Worm (Caenorhabditis elegans) whole organism, mixed stage, embryonic: ENCODE measurements around the gene pas-7.

Experiments used
- M03D4.4 ChIP-seq: sonication (generic microtip); optimal IDR thresholded peaks from 2 replicates; lab custom pipeline; 2017; ENCODE audit warnings: mild to moderate bottlenecking, missing genetic modification characterization, missing compliant biosample characterization
- bed-3 ChIP-seq: fragments of 200-800 bp; sonication (Bioruptor generic); optimal IDR thresholded peaks from 3 replicates; lab custom pipeline; 2018; ENCODE audit warnings: mild to moderate bottlenecking, missing genetic modification characterization, moderate library complexity, missing compliant biosample characterization
- blmp-1 ChIP-seq: fragments of 150-350 bp; optimal IDR thresholded peaks from 2 replicates; lab custom pipeline; 2014; ENCODE audit warnings: missing biosample characterization, missing genetic modification characterization
- ceh-39 ChIP-seq: fragments of 150-350 bp; optimal IDR thresholded peaks from 2 replicates; lab custom pipeline; 2014; ENCODE audit warnings: missing biosample characterization, missing genetic modification characterization
- ceh-43 ChIP-seq: fragments of 200-800 bp; sonication (Bioruptor generic); optimal IDR thresholded peaks from 2 replicates; lab custom pipeline; 2018; ENCODE audit warnings: mild to moderate bottlenecking, missing genetic modification characterization, moderate library complexity, missing compliant biosample characterization
- ceh-83 ChIP-seq: fragments of 200-800 bp; sonication (Bioruptor generic); optimal IDR thresholded peaks from 2 replicates; lab custom pipeline; 2018; ENCODE audit warnings: mild to moderate bottlenecking, missing genetic modification characterization, missing compliant biosample characterization
- ces-1 ChIP-seq: fragments of 150-350 bp; optimal IDR thresholded peaks from 2 replicates; lab custom pipeline; 2014; ENCODE audit warnings: missing biosample characterization, missing genetic modification reagents, missing genetic modification characterization
- cnd-1 ChIP-seq: fragments of 200-800 bp; sonication (Bioruptor generic); optimal IDR thresholded peaks from 2 replicates; lab custom pipeline; 2018; ENCODE audit warnings: mild to moderate bottlenecking, missing genetic modification characterization, missing compliant biosample characterization
- drap-1 ChIP-seq: fragments of 200-800 bp; sonication (Bioruptor generic); optimal IDR thresholded peaks from 3 replicates; lab custom pipeline; 2018; ENCODE audit warnings: mild to moderate bottlenecking, missing genetic modification characterization, missing compliant biosample characterization
- elt-1 ChIP-seq: sonication (generic microtip); optimal IDR thresholded peaks from 2 replicates; lab custom pipeline; 2017; ENCODE audit warnings: missing genetic modification characterization, mild to moderate bottlenecking, missing compliant biosample characterization, antibody characterized with exemption, moderate library complexity, borderline replicate concordance; ENCODE audit not compliant: insufficient read depth
- elt-3 ChIP-seq: fragments of 150-350 bp; optimal IDR thresholded peaks from 2 replicates; lab custom pipeline; 2014; ENCODE audit warnings: missing biosample characterization, missing genetic modification characterization
- flh-1 ChIP-seq: fragments of 200-800 bp; sonication (Bioruptor generic); optimal IDR thresholded peaks from 2 replicates; lab custom pipeline; 2018; ENCODE audit warnings: mild to moderate bottlenecking, missing genetic modification characterization, moderate library complexity, missing compliant biosample characterization
- ham-2 ChIP-seq: fragments of 200-800 bp; sonication (Bioruptor generic); optimal IDR thresholded peaks from 2 replicates; lab custom pipeline; 2018; ENCODE audit warnings: mild to moderate bottlenecking, missing genetic modification characterization, missing compliant biosample characterization
- hlh-1 ChIP-seq: fragments of 150-350 bp; optimal IDR thresholded peaks from 2 replicates; lab custom pipeline; 2014; ENCODE audit warnings: missing biosample characterization, missing genetic modification reagents, missing genetic modification characterization
- lin-13 ChIP-seq: fragments of 150-350 bp; optimal IDR thresholded peaks from 2 replicates; lab custom pipeline; 2014; ENCODE audit warnings: missing biosample characterization, missing genetic modification characterization
- lin-32 ChIP-seq: fragments of 200-800 bp; sonication (Bioruptor generic); optimal IDR thresholded peaks from 2 replicates; lab custom pipeline; 2018; ENCODE audit warnings: mild to moderate bottlenecking, missing genetic modification characterization, missing compliant biosample characterization
- mab-5 ChIP-seq: fragments of 150-350 bp; optimal IDR thresholded peaks from 2 replicates; lab custom pipeline; 2014; ENCODE audit warnings: missing biosample characterization, missing genetic modification characterization
- mls-2 ChIP-seq: sonication (generic microtip); optimal IDR thresholded peaks from 2 replicates; lab custom pipeline; 2016; ENCODE audit warnings: mild to moderate bottlenecking, missing genetic modification characterization, moderate library complexity, missing compliant biosample characterization
- nhr-12 ChIP-seq: fragments of 150-350 bp; optimal IDR thresholded peaks from 2 replicates; lab custom pipeline; 2014; ENCODE audit warnings: missing biosample characterization, missing genetic modification characterization
- nhr-2 ChIP-seq: fragments of 150-350 bp; optimal IDR thresholded peaks from 2 replicates; lab custom pipeline; 2014; ENCODE audit warnings: missing biosample characterization, missing genetic modification characterization
- nhr-237 ChIP-seq: fragments of 150-350 bp; optimal IDR thresholded peaks from 2 replicates; lab custom pipeline; 2014; ENCODE audit warnings: missing biosample characterization, missing genetic modification characterization
- nhr-28 ChIP-seq: fragments of 150-350 bp; optimal IDR thresholded peaks from 2 replicates; lab custom pipeline; 2014; ENCODE audit warnings: missing biosample characterization, missing genetic modification characterization
- pha-4 ChIP-seq: fragments of 150-350 bp; optimal IDR thresholded peaks from 2 replicates; lab custom pipeline; 2018; ENCODE audit warnings: missing biosample characterization, missing genetic modification reagents, missing genetic modification characterization
- sem-2 ChIP-seq: fragments of 200-800 bp; sonication (Bioruptor generic); optimal IDR thresholded peaks from 2 replicates; lab custom pipeline; 2018; ENCODE audit warnings: mild to moderate bottlenecking, missing genetic modification characterization, missing compliant biosample characterization
- snpc-4 ChIP-seq: fragments of 150-350 bp; optimal IDR thresholded peaks from 2 replicates; lab custom pipeline; 2014; ENCODE audit warnings: missing biosample characterization, missing genetic modification characterization
- sptf-1 ChIP-seq: sonication (generic microtip); optimal IDR thresholded peaks from 2 replicates; lab custom pipeline; 2017; ENCODE audit warnings: mild to moderate bottlenecking, missing genetic modification characterization, moderate library complexity, missing compliant biosample characterization
- tbx-8 ChIP-seq: fragments of 200-800 bp; sonication (Bioruptor generic); optimal IDR thresholded peaks from 2 replicates; lab custom pipeline; 2018; ENCODE audit warnings: mild to moderate bottlenecking, missing genetic modification characterization, moderate library complexity, missing compliant biosample characterization
- unc-120 ChIP-seq: sonication (generic microtip); optimal IDR thresholded peaks from 2 replicates; lab custom pipeline; 2017; ENCODE audit warnings: missing genetic modification characterization, missing compliant biosample characterization; ENCODE audit not compliant: poor library complexity, severe bottlenecking
- unc-39 ChIP-seq: fragments of 150-350 bp; optimal IDR thresholded peaks from 2 replicates; lab custom pipeline; 2014; ENCODE audit warnings: missing biosample characterization, missing genetic modification characterization
- unc-62 ChIP-seq: fragments of 150-350 bp; optimal IDR thresholded peaks from 2 replicates; lab custom pipeline; 2014; ENCODE audit warnings: missing biosample characterization, missing genetic modification reagents, missing genetic modification characterization
- zip-8 ChIP-seq: fragments of 150-350 bp; optimal IDR thresholded peaks from 2 replicates; lab custom pipeline; 2014; ENCODE audit warnings: missing biosample characterization, missing genetic modification characterization
- ztf-11 ChIP-seq: fragments of 150-350 bp; optimal IDR thresholded peaks from 2 replicates; lab custom pipeline; 2014; ENCODE audit warnings: missing biosample characterization, missing genetic modification characterization

pas-7 gene

DNA sequence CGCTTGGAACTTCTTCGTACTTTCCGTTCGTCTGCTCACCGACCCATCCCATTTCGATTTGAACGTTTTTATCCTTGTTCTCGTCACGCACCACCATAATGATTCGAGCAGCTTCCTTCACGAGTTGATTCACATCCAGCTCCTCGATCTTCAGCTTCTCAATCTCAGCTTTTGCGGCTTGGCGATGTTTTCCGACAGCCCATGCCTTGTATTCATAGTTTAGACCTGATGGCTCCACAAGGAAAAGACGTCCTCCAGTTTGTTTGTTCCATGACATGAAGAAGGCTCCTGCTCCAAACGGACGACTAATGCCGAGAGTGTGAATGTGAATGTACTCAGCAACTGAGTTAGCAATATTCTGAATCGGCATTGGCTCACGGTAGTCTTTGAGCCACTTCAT, 582 bp downstream of the pas-7 start:
- no peak for TF ChIP-seq ham-2 (GFP tag; lab: Kevin White, UChicago)
- no peak for TF ChIP-seq nhr-12
- TF ChIP-seq snpc-4 (tag; lab: Kevin White, UChicago) = no peak
- no peak for TF ChIP-seq ces-1 (GFP tag; lab: Kevin White, UChicago)
- no peak for TF ChIP-seq sptf-1

DNA sequence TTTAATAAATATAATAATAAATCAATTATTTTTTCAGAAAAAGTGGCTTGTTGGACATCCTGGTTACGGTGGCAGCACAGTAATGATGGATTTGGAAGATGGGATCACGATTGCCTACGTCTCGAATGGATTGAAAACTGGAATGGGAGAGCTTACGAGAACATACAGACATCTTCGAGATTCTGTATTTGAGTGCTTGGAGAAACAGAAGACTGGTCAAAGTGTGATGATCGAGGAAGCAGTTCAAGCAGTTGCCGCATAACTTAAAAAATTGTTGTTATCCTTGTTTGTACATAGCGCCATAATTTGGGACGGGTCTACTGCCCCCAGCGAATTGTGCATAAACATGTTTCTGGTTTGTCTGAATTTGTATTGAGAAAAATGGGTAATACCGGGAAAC, 1.2 kb downstream of the pas-7 start:
- no peak for TF ChIP-seq lin-32 (GFP tag; lab: Kevin White, UChicago)
- TF ChIP-seq unc-39 (tag; lab: Kevin White, UChicago) = no peak
- TF ChIP-seq ceh-83 (GFP tag; lab: Kevin White, UChicago) = no peak
- TF ChIP-seq elt-3 = no peak
- no peak for TF ChIP-seq unc-62 (GFP tag; lab: Kevin White, UChicago)
- no peak for TF ChIP-seq ceh-43 (GFP tag; lab: Kevin White, UChicago)
- no peak for TF ChIP-seq sptf-1
- TF ChIP-seq nhr-237 (tag; lab: Kevin White, UChicago) = no peak
- TF ChIP-seq sem-2 (GFP tag; lab: Kevin White, UChicago) = no peak
- TF ChIP-seq nhr-28 = no peak

DNA sequence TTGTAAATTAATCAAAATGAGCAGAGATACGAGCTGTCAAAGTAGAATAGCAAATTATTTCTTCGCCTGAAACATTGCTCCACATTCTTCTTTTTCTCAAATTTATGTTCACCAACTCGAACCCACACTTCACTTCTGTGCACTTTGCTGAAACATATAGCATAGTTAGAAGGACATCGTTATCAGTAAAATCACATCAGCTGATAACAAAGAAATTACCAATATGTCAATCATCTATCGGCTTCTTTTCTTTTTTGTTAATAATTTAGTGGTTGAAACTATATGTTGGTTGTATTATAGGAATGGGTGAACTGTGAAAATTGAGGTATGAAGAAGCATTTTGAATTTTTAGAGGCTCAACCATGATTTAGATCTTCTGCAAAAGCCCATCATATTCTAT, 4.4 kb downstream of the pas-7 start:
- TF ChIP-seq cnd-1 (tag; lab: Kevin White, UChicago) (no peak), sem-2 (GFP tag; lab: Kevin White, UChicago) (no peak), pha-4 (tag; lab: Kevin White, UChicago) (no peak)

DNA sequence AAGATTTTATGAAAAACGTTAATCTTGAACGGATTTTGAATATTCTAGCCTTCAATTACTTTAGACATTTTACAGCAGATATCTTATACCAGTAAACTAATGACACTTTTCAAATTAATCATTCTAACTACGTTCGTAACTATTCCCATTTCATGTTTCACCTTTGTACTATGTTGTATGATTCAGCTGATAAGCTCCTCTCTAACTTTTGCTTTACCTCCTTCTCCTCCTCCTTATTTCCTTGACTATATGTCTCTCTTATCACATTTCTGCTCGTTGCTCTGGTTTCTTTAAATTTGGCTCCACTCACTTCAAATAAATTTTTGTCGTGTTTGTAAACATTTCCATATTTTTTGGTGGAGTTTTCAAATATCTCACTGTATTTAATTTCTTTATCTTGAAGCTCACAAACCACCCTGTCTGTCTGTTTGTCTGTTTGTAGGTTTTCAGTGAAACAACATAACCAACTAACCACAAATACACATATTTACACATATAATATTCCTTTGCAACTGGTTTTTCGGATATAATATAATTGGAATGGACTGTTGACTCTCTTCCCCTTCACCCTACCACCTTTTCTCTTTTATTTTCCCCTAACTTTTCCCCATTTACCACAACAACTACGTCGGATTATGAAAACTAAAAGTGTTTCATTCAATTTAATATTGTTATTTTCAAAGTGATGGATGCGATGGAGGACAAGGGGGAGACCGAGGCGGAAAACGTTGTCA, 5.3 kb downstream of the pas-7 start, which contains the start of gene lact-2:
lact-2 (plus strand) TSS at position 684 of the 734 bp plus-strand sequence.
- TF ChIP-seq unc-62 (GFP tag; lab: Kevin White, UChicago) = no peak
- TF ChIP-seq ham-2 (GFP tag; lab: Kevin White, UChicago) = no peak
- TF ChIP-seq nhr-2 (tag; lab: Kevin White, UChicago) = no peak
- TF ChIP-seq snpc-4 (tag; lab: Kevin White, UChicago) = no peak
- no peak for TF ChIP-seq elt-1 (tag; lab: Kevin White, UChicago)
- no peak for TF ChIP-seq ceh-43 (GFP tag; lab: Kevin White, UChicago)
- no peak for TF ChIP-seq zip-8
- TF ChIP-seq ceh-39 (tag; lab: Kevin White, UChicago) = no peak
- no peak for TF ChIP-seq ces-1 (GFP tag; lab: Kevin White, UChicago)
- no peak for TF ChIP-seq nhr-12
- TF ChIP-seq pha-4 (tag; lab: Kevin White, UChicago) = no peak
- TF ChIP-seq ceh-83 (GFP tag; lab: Kevin White, UChicago) = no peak
- no peak for TF ChIP-seq sem-2 (GFP tag; lab: Kevin White, UChicago)
- no peak for TF ChIP-seq blmp-1 (tag; lab: Kevin White, UChicago)
- no peak for TF ChIP-seq flh-1 (GFP tag; lab: Kevin White, UChicago)
- TF ChIP-seq drap-1 (GFP tag; lab: Kevin White, UChicago) = no peak
- no peak for TF ChIP-seq unc-39 (tag; lab: Kevin White, UChicago)
- TF ChIP-seq bed-3 (GFP tag; lab: Kevin White, UChicago) = no peak
- no peak for TF ChIP-seq tbx-8
- no peak for TF ChIP-seq hlh-1 (tag; lab: Kevin White, UChicago)

DNA sequence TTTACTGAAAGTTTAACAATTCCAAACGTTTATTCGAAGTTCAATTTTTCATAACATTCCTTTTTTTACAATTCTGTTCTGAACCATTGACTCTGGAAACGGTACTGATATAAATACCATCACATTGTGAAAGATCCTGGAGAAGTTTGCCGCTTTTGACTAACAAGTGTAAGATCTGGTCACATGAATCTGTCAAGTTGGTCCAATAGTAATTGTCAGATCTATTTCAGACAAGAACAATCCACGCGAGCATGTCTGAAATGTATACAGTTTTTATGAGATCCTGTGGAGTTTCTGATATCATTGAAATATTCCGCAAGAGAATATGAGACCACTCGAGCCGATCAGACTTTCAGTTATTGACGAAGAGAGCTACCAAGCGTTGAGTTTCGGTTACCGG, 6.5 kb downstream of the pas-7 start:
- TF ChIP-seq bed-3 (GFP tag; lab: Kevin White, UChicago) = no peak
- TF ChIP-seq blmp-1 (tag; lab: Kevin White, UChicago) = no peak
- no peak for TF ChIP-seq lin-13 (tag; lab: Kevin White, UChicago)
- TF ChIP-seq pha-4 (tag; lab: Kevin White, UChicago) = no peak
- no peak for TF ChIP-seq lin-32 (GFP tag; lab: Kevin White, UChicago)
- TF ChIP-seq M03D4.4 (tag; lab: Kevin White, UChicago) = no peak
- no peak for TF ChIP-seq ces-1 (GFP tag; lab: Kevin White, UChicago)
- TF ChIP-seq sptf-1 = no peak
- TF ChIP-seq nhr-237 (tag; lab: Kevin White, UChicago) = no peak
- TF ChIP-seq snpc-4 (tag; lab: Kevin White, UChicago) = no peak
- TF ChIP-seq mls-2 (tag; lab: Kevin White, UChicago) = no peak
- TF ChIP-seq unc-120 (tag; lab: Kevin White, UChicago) = no peak
- TF ChIP-seq ceh-39 (tag; lab: Kevin White, UChicago) = no peak
- no peak for TF ChIP-seq ham-2 (GFP tag; lab: Kevin White, UChicago)
- no peak for TF ChIP-seq ztf-11 (tag; lab: Kevin White, UChicago)
- TF ChIP-seq mab-5 (tag; lab: Kevin White, UChicago) = no peak
